Worm (Caenorhabditis elegans): ENCODE results near the gene fbxb-22.

- TF ChIP-seq nhr-23 (tag; optimal IDR thresholded peaks at IDR 0.05) (no peak), lin-39 (tag; optimal IDR thresholded peaks at IDR 0.05) (no peak), unc-62 (GFP tag; optimal IDR thresholded peaks at IDR 0.05) (no peak), eor-1 (tag; optimal IDR thresholded peaks at IDR 0.05) (no peak), pqm-1 (tag; optimal IDR thresholded peaks at IDR 0.05) (no peak), snpc-4 (tag; optimal IDR thresholded peaks at IDR 0.05) (no peak)
Observed at ce11 chrIII:11931960-11932359, 48.4 kb upstream of the fbxb-22 start.

Measured in whole organism, L3 larva.